Worm (Caenorhabditis elegans) whole organism, young adult: ENCODE results near the gene test-1.

ENCODE experiments used
- B0261.1 ChIP-seq: sonication (generic microtip); optimal IDR thresholded peaks from 2 replicates; lab custom pipeline; 2016; ENCODE audit warnings: mild to moderate bottlenecking, missing genetic modification characterization, moderate library complexity, missing compliant biosample characterization
- F10E7.11 ChIP-seq: sonication (generic microtip); optimal IDR thresholded peaks from 2 replicates; lab custom pipeline; 2017; ENCODE audit warnings: mild to moderate bottlenecking, missing genetic modification characterization, moderate library complexity, missing compliant biosample characterization
- F22D6.2 ChIP-seq: sonication (generic microtip); optimal IDR thresholded peaks from 2 replicates; lab custom pipeline; 2016; ENCODE audit warnings: mild to moderate bottlenecking, missing genetic modification characterization, missing compliant biosample characterization
- F33H1.4 ChIP-seq: fragments of 200-800 bp; sonication (Bioruptor generic); IDR thresholded peaks from 2 replicates; pipeline ENCODE4 v1.3.6; 2022; ENCODE audit warnings: missing genetic modification reagents, missing genetic modification characterization, missing compliant biosample characterization
- F39B2.1 ChIP-seq: fragments of 200-800 bp; sonication (Bioruptor generic); IDR thresholded peaks from 2 replicates; pipeline ENCODE4 v1.3.6; 2022; ENCODE audit warnings: missing genetic modification reagents, missing genetic modification characterization, missing compliant biosample characterization
- F52B5.7 ChIP-seq: sonication (generic microtip); optimal IDR thresholded peaks from 2 replicates; lab custom pipeline; 2016; ENCODE audit warnings: mild to moderate bottlenecking, missing genetic modification characterization, missing compliant biosample characterization
- F55B11.4 ChIP-seq: sonication (generic microtip); optimal IDR thresholded peaks from 2 replicates; lab custom pipeline; 2016; ENCODE audit warnings: missing compliant biosample characterization, missing genetic modification characterization, borderline replicate concordance; ENCODE audit not compliant: insufficient read depth
- T07F8.4 ChIP-seq: sonication (generic microtip); optimal IDR thresholded peaks from 2 replicates; lab custom pipeline; 2016; ENCODE audit warnings: mild to moderate bottlenecking, missing genetic modification characterization, moderate library complexity, missing compliant biosample characterization
- Y53F4B.3 ChIP-seq: fragments of 200-800 bp; sonication (Bioruptor generic); IDR thresholded peaks from 2 replicates; pipeline ENCODE4 v1.3.6; 2022; ENCODE audit warnings: missing genetic modification reagents, missing genetic modification characterization, missing compliant biosample characterization
- Y56A3A.18 ChIP-seq: fragments of 200-800 bp; sonication (Bioruptor generic); IDR thresholded peaks from 2 replicates; pipeline ENCODE4 v1.3.6; 2022; ENCODE audit warnings: missing genetic modification reagents, missing genetic modification characterization, missing compliant biosample characterization
- Y79H2A.3 ChIP-seq: fragments of 200-800 bp; sonication (Bioruptor generic); conservative IDR thresholded peaks from 2 replicates; pipeline ENCODE4 v1.3.6; 2022; ENCODE audit warnings: missing genetic modification reagents, missing genetic modification characterization, missing compliant biosample characterization
- ZK185.1 ChIP-seq: sonication (generic microtip); optimal IDR thresholded peaks from 2 replicates; lab custom pipeline; 2016; ENCODE audit warnings: mild to moderate bottlenecking, missing genetic modification characterization, missing compliant biosample characterization; ENCODE audit not compliant: poor library complexity, severe bottlenecking
- ama-1 ChIP-seq, 3 experiments: fragments of 150-350 bp in 1 of 3; sonication (generic microtip) in 2 of 3; optimal IDR thresholded peaks; 2 replicates each; lab custom pipeline; 2014 to 2018; ENCODE audit warnings: missing biosample characterization in 2 of 3, missing genetic modification characterization in 2 of 3, missing genetic modification reagents in 2 of 3
- aptf-2 ChIP-seq: fragments of 200-800 bp; sonication (Bioruptor generic); conservative IDR thresholded peaks from 2 replicates; pipeline ENCODE4 v1.3.6; 2022; ENCODE audit warnings: missing genetic modification reagents, missing genetic modification characterization, missing compliant biosample characterization
- aptf-3 ChIP-seq: fragments of 200-800 bp; sonication (Bioruptor generic); IDR thresholded peaks from 2 replicates; pipeline ENCODE4 v1.3.6; 2022; ENCODE audit warnings: missing genetic modification characterization, missing compliant biosample characterization
- ccch-3 ChIP-seq: fragments of 200-800 bp; sonication (Bioruptor generic); optimal IDR thresholded peaks from 2 replicates; lab custom pipeline; 2018; ENCODE audit warnings: mild to moderate bottlenecking, missing genetic modification characterization, missing compliant biosample characterization
- cebp-2 ChIP-seq: fragments of 200-800 bp; sonication (Bioruptor generic); IDR thresholded peaks from 2 replicates; pipeline ENCODE4 v1.3.6; 2022; ENCODE audit warnings: missing genetic modification characterization, missing compliant biosample characterization
- dpl-1 ChIP-seq: fragments of 150-350 bp; optimal IDR thresholded peaks from 2 replicates; lab custom pipeline; 2014; ENCODE audit warnings: missing biosample characterization, missing genetic modification reagents, missing genetic modification characterization
- egl-18 ChIP-seq: fragments of 200-800 bp; sonication (Bioruptor generic); IDR thresholded peaks from 2 replicates; pipeline ENCODE4 v1.3.6; 2022; ENCODE audit warnings: missing genetic modification reagents, missing genetic modification characterization, missing compliant biosample characterization
- egrh-3 ChIP-seq: fragments of 200-800 bp; sonication (Bioruptor generic); IDR thresholded peaks from 2 replicates; pipeline ENCODE4 v1.3.6; 2022; ENCODE audit warnings: missing genetic modification reagents, missing genetic modification characterization, missing compliant biosample characterization
- hlh-26 ChIP-seq: fragments of 200-800 bp; sonication (Bioruptor generic); conservative IDR thresholded peaks from 2 replicates; pipeline ENCODE4 v1.3.6; 2022; ENCODE audit warnings: missing genetic modification reagents, missing genetic modification characterization, missing compliant biosample characterization
- hsf-1 ChIP-seq: fragments of 200-800 bp; sonication (Bioruptor generic); IDR thresholded peaks from 2 replicates; pipeline ENCODE4 v1.3.6; 2022; ENCODE audit warnings: missing genetic modification reagents, missing genetic modification characterization, missing compliant biosample characterization
- lin-54 ChIP-seq: fragments of 200-800 bp; sonication (Bioruptor generic); optimal IDR thresholded peaks from 2 replicates; lab custom pipeline; 2018; ENCODE audit warnings: mild to moderate bottlenecking, missing genetic modification characterization, missing compliant biosample characterization
- lir-1 ChIP-seq: fragments of 200-800 bp; sonication (Bioruptor generic); conservative IDR thresholded peaks from 2 replicates; pipeline ENCODE4 v1.3.6; 2022; ENCODE audit warnings: missing genetic modification reagents, missing genetic modification characterization, missing compliant biosample characterization
- mxl-1 ChIP-seq: sonication (generic microtip); optimal IDR thresholded peaks from 2 replicates; lab custom pipeline; 2016; ENCODE audit warnings: missing genetic modification characterization, missing compliant biosample characterization
- nfya-2 ChIP-seq: fragments of 200-800 bp; sonication (Bioruptor generic); IDR thresholded peaks from 2 replicates; pipeline ENCODE4 v1.3.6; 2022; ENCODE audit warnings: missing genetic modification reagents, missing genetic modification characterization, missing compliant biosample characterization
- nhr-120 ChIP-seq: fragments of 200-800 bp; sonication (Bioruptor generic); IDR thresholded peaks from 2 replicates; pipeline ENCODE4 v1.3.6; 2022; ENCODE audit warnings: missing genetic modification characterization, missing compliant biosample characterization
- rcor-1 ChIP-seq: fragments of 200-800 bp; sonication (Bioruptor generic); IDR thresholded peaks from 2 replicates; pipeline ENCODE4 v1.3.6; 2022; ENCODE audit warnings: missing genetic modification reagents, missing genetic modification characterization, missing compliant biosample characterization
- repo-1 ChIP-seq: sonication (generic microtip); optimal IDR thresholded peaks from 2 replicates; lab custom pipeline; 2017; ENCODE audit warnings: mild to moderate bottlenecking, missing genetic modification characterization, missing compliant biosample characterization
- somi-1 ChIP-seq: fragments of 200-800 bp; sonication (Bioruptor generic); optimal IDR thresholded peaks from 2 replicates; lab custom pipeline; 2018; ENCODE audit warnings: mild to moderate bottlenecking, missing genetic modification characterization, missing compliant biosample characterization
- unc-62 ChIP-seq: fragments of 150-350 bp; optimal IDR thresholded peaks from 2 replicates; lab custom pipeline; 2014; ENCODE audit warnings: missing biosample characterization, missing genetic modification reagents, missing genetic modification characterization
- zim-3 ChIP-seq: sonication (generic microtip); optimal IDR thresholded peaks from 2 replicates; lab custom pipeline; 2017; ENCODE audit warnings: mild to moderate bottlenecking, missing genetic modification characterization, moderate library complexity, missing compliant biosample characterization
- ztf-28 ChIP-seq: fragments of 200-800 bp; sonication (Bioruptor generic); IDR thresholded peaks from 2 replicates; pipeline ENCODE4 v1.3.6; 2022; ENCODE audit warnings: missing genetic modification reagents, missing genetic modification characterization, missing compliant biosample characterization
- ztf-6 ChIP-seq: fragments of 200-800 bp; sonication (Bioruptor generic); IDR thresholded peaks from 2 replicates; pipeline ENCODE4 v1.3.6; 2022; ENCODE audit warnings: missing genetic modification reagents, missing genetic modification characterization, missing compliant biosample characterization

Gene test-1

DNA sequence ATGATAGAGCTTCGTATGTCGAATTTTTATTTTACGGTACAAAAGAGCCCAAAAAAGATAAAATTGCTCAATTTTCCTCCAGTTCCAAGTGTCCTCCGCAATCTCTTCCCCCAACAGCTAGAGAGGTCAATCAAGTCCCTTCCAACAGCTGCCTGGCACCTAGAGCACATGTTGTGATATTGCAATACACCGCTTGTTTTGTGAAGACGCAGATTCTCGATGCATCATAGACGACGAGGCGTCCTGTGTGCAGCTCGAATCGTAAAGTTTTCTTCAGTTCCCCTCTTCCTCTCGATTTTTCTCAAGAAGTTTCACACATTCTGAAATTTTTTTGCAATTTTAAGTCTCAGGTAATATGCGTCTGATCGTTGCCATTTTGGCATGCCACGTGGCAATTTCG is at the start of gene test-1:
TSS of gene test-1 (plus strand) at position 345 of the 400 bp plus-strand sequence.
- TF ChIP-seq F22D6.2 (tag; lab: Kevin White, UChicago): no peak
- TF ChIP-seq rcor-1 (GFP tag; lab: Robert Waterston, UW): no peak
- no peak for TF ChIP-seq Y53F4B.3 (GFP tag; lab: Robert Waterston, UW)
- no peak for TF ChIP-seq egrh-3 (GFP tag; lab: Robert Waterston, UW)
- TF ChIP-seq aptf-3 (GFP tag; lab: Robert Waterston, UW): no peak
- TF ChIP-seq Y56A3A.18 (GFP tag; lab: Robert Waterston, UW): no peak
- TF ChIP-seq mxl-1 (tag; lab: Kevin White, UChicago): no peak
- no peak for TF ChIP-seq repo-1 (tag; lab: Kevin White, UChicago)
- TF ChIP-seq cebp-2: no peak
- no peak for TF ChIP-seq hlh-26
- no peak for TF ChIP-seq nfya-2 (GFP tag; lab: Robert Waterston, UW)
- no peak for TF ChIP-seq lin-54
- no peak for TF ChIP-seq egl-18 (GFP tag; lab: Robert Waterston, UW)
- TF ChIP-seq unc-62 (GFP tag; lab: Kevin White, UChicago): no peak
- no peak for TF ChIP-seq B0261.1 (tag; lab: Kevin White, UChicago)
- no peak for TF ChIP-seq aptf-2

DNA sequence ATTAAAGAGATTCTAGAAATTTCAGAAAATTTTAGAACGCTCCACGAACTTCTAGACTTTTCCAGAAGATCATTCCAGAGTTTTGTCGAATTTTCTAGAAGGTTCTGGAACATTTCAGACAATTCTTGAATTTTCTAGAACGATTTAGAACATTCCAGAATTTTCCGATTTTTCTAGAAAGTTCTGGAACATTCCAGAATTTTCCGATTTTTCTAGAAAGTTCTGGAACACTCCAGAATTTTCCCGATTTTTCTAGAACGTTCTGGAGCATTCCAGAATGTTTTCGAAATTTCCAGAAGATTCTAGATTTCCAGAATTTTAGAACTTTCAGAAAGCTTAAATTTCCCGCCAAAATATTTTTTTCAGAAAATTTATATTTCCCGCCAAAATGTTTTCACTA is 40.3 kb upstream of the test-1 start:
- peak; percentile 92 for TF ChIP-seq hsf-1 (GFP tag; lab: Robert Waterston, UW)

DNA sequence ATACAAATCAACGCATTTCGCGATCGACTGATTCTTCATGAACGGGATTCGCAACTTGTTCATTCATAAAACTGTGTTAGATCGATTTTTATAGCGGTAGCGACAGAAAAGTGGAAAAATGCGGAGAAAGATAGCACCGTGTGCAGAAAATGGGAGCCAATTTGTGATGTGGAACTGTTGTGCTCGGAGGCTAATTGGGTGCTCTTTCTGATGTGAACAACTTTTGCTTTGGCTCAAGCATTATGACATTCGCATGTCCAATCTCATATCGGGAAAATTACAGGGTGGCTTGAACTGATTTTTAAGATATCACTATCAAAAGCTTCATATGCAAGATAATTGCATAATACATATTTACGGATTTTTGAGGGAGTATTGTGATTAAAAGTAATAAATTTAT is 37.0 kb upstream of the test-1 start, which contains the start of gene C23H5.11:
TSS of gene C23H5.11 (minus strand) at position 101 of the 400 bp plus-strand sequence.
- no peak for TF ChIP-seq ZK185.1 (tag; lab: Kevin White, UChicago)
- TF ChIP-seq lir-1 (GFP tag; lab: Robert Waterston, UW): no peak
- no peak for TF ChIP-seq ccch-3 (GFP tag; lab: Kevin White, UChicago)
- TF ChIP-seq F10E7.11 (tag; lab: Kevin White, UChicago): no peak
- TF ChIP-seq F55B11.4 (tag; lab: Kevin White, UChicago): no peak
- TF ChIP-seq zim-3: no peak
- TF ChIP-seq nhr-120 (GFP tag; lab: Robert Waterston, UW): no peak
- TF ChIP-seq ama-1 (optimal IDR thresholded peaks at IDR 0.05; lab: Kevin White, UChicago): no peak
- no peak for TF ChIP-seq ama-1 (GFP tag; optimal IDR thresholded peaks at IDR 0.05; lab: Kevin White, UChicago)
- TF ChIP-seq ztf-6 (GFP tag; lab: Robert Waterston, UW): no peak
- no peak for TF ChIP-seq dpl-1 (GFP tag; lab: Kevin White, UChicago)
- TF ChIP-seq somi-1: no peak

DNA sequence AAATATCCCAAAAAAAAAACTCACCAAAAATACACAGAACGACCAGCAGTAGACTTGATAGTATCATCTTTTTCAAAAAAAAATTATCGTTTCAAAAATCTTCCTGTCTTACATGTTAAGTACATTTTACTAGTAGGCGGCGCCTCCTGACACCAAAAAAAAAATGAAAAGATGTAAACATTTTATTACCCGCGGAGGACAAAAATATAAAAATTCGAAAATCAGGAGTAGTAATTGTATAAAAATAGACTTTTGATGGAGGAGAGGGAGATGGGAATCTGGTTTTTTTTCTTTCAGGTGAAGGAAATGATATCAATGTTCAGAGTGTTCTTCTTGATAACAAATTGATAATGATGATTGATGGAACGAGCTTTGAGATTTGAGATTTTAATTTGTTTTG is 34.0 kb upstream of the test-1 start, which contains the start of gene C23H5.15:
TSS of gene C23H5.15 (minus strand) at position 101 of the 400 bp plus-strand sequence.
- no peak for TF ChIP-seq Y79H2A.3 (GFP tag; lab: Robert Waterston, UW)
- TF ChIP-seq F52B5.7: no peak

DNA sequence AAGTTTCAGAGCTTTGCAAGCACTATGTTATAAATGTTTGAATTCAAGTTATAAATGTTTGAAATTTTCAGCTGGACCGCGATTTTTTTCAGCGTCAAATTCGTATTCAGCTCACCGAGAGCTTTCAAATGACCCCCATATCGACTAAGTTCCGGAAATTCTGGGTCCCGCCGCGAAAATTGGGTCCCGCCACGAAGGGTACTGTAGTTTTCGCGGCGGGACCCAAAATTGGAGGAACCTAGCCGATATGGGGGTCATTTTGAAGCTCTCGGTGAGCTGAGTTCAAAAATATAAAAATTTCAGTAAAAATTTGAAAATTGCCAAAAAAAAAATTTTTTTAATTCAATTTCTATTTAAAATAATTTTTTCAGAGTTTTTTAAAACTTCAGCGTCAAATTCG is 30.0 kb upstream of the test-1 start:
- TF ChIP-seq F33H1.4 (GFP tag; lab: Robert Waterston, UW): peak; percentile 42
- 0 out of 2 replicates have a peak, but pooled peaks have one; percentile 70 for TF ChIP-seq cebp-2
- TF ChIP-seq T07F8.4 (tag; lab: Kevin White, UChicago): no peak
- TF ChIP-seq nhr-120 (GFP tag; lab: Robert Waterston, UW): 0 out of 2 replicates have a peak, but pooled peaks have one; percentile 51
- no peak for TF ChIP-seq ztf-28
- 0 out of 2 replicates have a peak, but pooled peaks have one; percentile 18 for TF ChIP-seq F39B2.1
- TF ChIP-seq, all 124 proteins: peak for 4
